Fruit fly (Drosophila melanogaster): ENCODE results near the gene CG43703.
A peak's percentile ranks its signal among the peaks of the same experiment; 100 is the strongest.

Gene CG43703

dm6 chr2L:3779143-3779788 is 14.0 kb downstream of the CG43703 start (continued):
- no peak for TF ChIP-seq sim (GFP tag; IDR thresholded peaks at IDR 0.05)
- TF ChIP-seq Sox102F (GFP tag; optimal IDR thresholded peaks at IDR 0.05) = no peak
- TF ChIP-seq phol (tag; optimal IDR thresholded peaks at IDR 0.05) = no peak
- TF ChIP-seq prd (optimal IDR thresholded peaks at IDR 0.05) = no peak
- TF ChIP-seq prd (GFP tag; IDR thresholded peaks at IDR 0.05) = no peak
- TF ChIP-seq CG14441 (GFP tag; IDR thresholded peaks at IDR 0.05) = no peak
- no peak for TF ChIP-seq NC2α (GFP tag; optimal IDR thresholded peaks at IDR 0.05)
- no peak for TF ChIP-seq Elba2 (GFP tag; optimal IDR thresholded peaks at IDR 0.05)
- peak; percentile 48 for TF ChIP-seq CG7556 (GFP tag; optimal IDR thresholded peaks at IDR 0.05)
- TF ChIP-seq cg (GFP tag; optimal IDR thresholded peaks at IDR 0.05) = no peak
- TF ChIP-seq CG4617 (GFP tag; optimal IDR thresholded peaks at IDR 0.05; ENCODE audit: borderline replicate concordance) = no peak
- TF ChIP-seq CG8290 (GFP tag; optimal IDR thresholded peaks at IDR 0.05) = no peak
- TF ChIP-seq CG8290 (tag; optimal IDR thresholded peaks at IDR 0.05) = peak in 1 of 2 experiments; percentile 20
- TF ChIP-seq unpg (GFP tag; optimal IDR thresholded peaks at IDR 0.05) = peak; percentile 18
- TF ChIP-seq chm (GFP tag; IDR thresholded peaks at IDR 0.05) = no peak
- TF ChIP-seq NK7.1 (GFP tag; optimal IDR thresholded peaks at IDR 0.05) = no peak
- TF ChIP-seq CG10147 (GFP tag; optimal IDR thresholded peaks at IDR 0.05) = no peak
- no peak for TF ChIP-seq Dp (GFP tag; optimal IDR thresholded peaks at IDR 0.05)
- TF ChIP-seq sr (GFP tag; IDR thresholded peaks at IDR 0.05) = no peak
- no peak for TF ChIP-seq CG8765 (GFP tag; IDR thresholded peaks at IDR 0.05)
- no peak for TF ChIP-seq CG10462 (GFP tag; optimal IDR thresholded peaks at IDR 0.05)
- no peak for TF ChIP-seq gro (GFP tag; optimal IDR thresholded peaks at IDR 0.05)
- no peak for TF ChIP-seq tin (GFP tag; optimal IDR thresholded peaks at IDR 0.05)
- TF ChIP-seq CG4730 (GFP tag; IDR thresholded peaks at IDR 0.05) = no peak
- TF ChIP-seq CG31388 (GFP tag; optimal IDR thresholded peaks at IDR 0.05) = no peak
- no peak for TF ChIP-seq C15 (GFP tag; IDR thresholded peaks at IDR 0.05)
- no peak for TF ChIP-seq h (optimal IDR thresholded peaks at IDR 0.05)
- no peak for TF ChIP-seq CG4707 (GFP tag; optimal IDR thresholded peaks at IDR 0.05)
- no peak for TF ChIP-seq CG10543 (GFP tag; optimal IDR thresholded peaks at IDR 0.05)
- no peak for TF ChIP-seq tna (GFP tag; IDR thresholded peaks at IDR 0.05; ENCODE audit: partially characterized antibody)
- TF ChIP-seq CG6272 (GFP tag; IDR thresholded peaks at IDR 0.05) = no peak
- TF ChIP-seq CG17359 (tag; optimal IDR thresholded peaks at IDR 0.05) = no peak
- no peak for TF ChIP-seq Tbp (GFP tag; optimal IDR thresholded peaks at IDR 0.05)
- TF ChIP-seq CG11247 (GFP tag; IDR thresholded peaks at IDR 0.05) = no peak
- no peak for TF ChIP-seq corto (GFP tag; optimal IDR thresholded peaks at IDR 0.05)
- no peak for TF ChIP-seq H15 (GFP tag; IDR thresholded peaks at IDR 0.05)
- no peak for TF ChIP-seq Abd-B (GFP tag; optimal IDR thresholded peaks at IDR 0.05)
- TF ChIP-seq mld (GFP tag; IDR thresholded peaks at IDR 0.05; ENCODE audit: partially characterized antibody) = no peak
- no peak for TF ChIP-seq Max (GFP tag; optimal IDR thresholded peaks at IDR 0.05)
- no peak for TF ChIP-seq vvl (GFP tag; IDR thresholded peaks at IDR 0.05)
- TF ChIP-seq wor (GFP tag; IDR thresholded peaks at IDR 0.05) = no peak
- no peak for TF ChIP-seq CG11085 (GFP tag; IDR thresholded peaks at IDR 0.05)
- TF ChIP-seq ewg (GFP tag; optimal IDR thresholded peaks at IDR 0.05) = no peak
- peak; percentile 71 for TF ChIP-seq Med (GFP tag)
- TF ChIP-seq ATbp (GFP tag; optimal IDR thresholded peaks at IDR 0.05) = no peak
- no peak for TF ChIP-seq CG33557 (GFP tag; optimal IDR thresholded peaks at IDR 0.05)
- TF ChIP-seq D (optimal IDR thresholded peaks at IDR 0.05) = no peak
- no peak for TF ChIP-seq D (GFP tag; optimal IDR thresholded peaks at IDR 0.05)
- no peak for TF ChIP-seq sima (GFP tag; optimal IDR thresholded peaks at IDR 0.05)
- peak; percentile 27 for TF ChIP-seq Oli (tag; optimal IDR thresholded peaks at IDR 0.05)
- TF ChIP-seq CG12659 (GFP tag; optimal IDR thresholded peaks at IDR 0.05) = peak; percentile 31
- no peak for TF ChIP-seq Doc3 (GFP tag; IDR thresholded peaks at IDR 0.05; ENCODE audit: partially characterized antibody)

Data from whole organism, embryonic.